Worm (Caenorhabditis elegans) whole organism, L4/young adult: ENCODE results near the gene adh-1.

Source experiments
- W03F9.2 ChIP-seq: fragments of 150-350 bp; optimal IDR thresholded peaks from 2 replicates; lab custom pipeline; 2014; ENCODE audit warnings: missing biosample characterization, missing genetic modification characterization
- dao-5 ChIP-seq: sonication (generic microtip); optimal IDR thresholded peaks from 2 replicates; lab custom pipeline; 2016; ENCODE audit warnings: missing genotype, missing genetic modification characterization, moderate library complexity, missing compliant biosample characterization
- him-1 ChIP-seq: sonication (generic microtip); optimal IDR thresholded peaks from 2 replicates; lab custom pipeline; 2016; ENCODE audit warnings: missing genotype, missing genetic modification reagents, missing genetic modification characterization, missing compliant biosample characterization

DNA sequence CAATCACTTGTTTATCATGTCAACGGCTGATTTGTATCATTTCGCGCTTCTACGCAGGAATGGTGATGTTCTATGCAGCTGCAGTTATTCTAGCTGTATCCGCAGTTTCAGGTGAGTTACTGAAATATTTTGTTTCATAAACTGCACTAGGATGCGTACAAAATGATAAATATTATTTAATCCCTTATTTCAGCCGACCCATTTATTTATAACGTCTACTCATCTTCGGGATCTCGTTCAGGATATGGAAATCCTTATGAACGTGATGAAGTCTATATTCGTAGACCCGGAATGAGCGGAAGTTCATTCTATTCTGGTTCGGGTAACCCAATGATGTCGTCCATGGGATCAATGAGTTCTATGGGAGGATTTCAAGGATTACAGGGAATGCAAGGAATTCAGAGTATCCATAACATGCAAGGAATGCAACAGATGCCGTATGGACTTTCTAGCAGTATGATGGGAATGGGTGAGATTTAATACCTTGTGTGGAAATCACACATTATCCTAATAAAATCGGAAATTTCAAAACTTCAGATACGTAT lies 41.1 kb downstream of the adh-1 start, which contains the start of gene F58H1.2:
- no peak for TF ChIP-seq W03F9.2 (tag; lab: Kevin White, UChicago)
- TF ChIP-seq him-1 (tag; lab: Kevin White, UChicago), result no peak
- no peak for TF ChIP-seq dao-5 (tag; lab: Kevin White, UChicago)
